Worm (Caenorhabditis elegans) whole organism, L2 larva: ENCODE measurements around the gene F40F12.3.

Experiments used
- F13H6.1 ChIP-seq: sonication (generic microtip); optimal IDR thresholded peaks from 2 replicates; lab custom pipeline; 2016; ENCODE audit warnings: missing genetic modification characterization, missing compliant biosample characterization
- R02D3.7 ChIP-seq: fragments of 150-350 bp; optimal IDR thresholded peaks from 2 replicates; lab custom pipeline; 2014; ENCODE audit warnings: missing biosample characterization, missing genetic modification characterization
- Y55F3AM.14 ChIP-seq: fragments of 200-800 bp; sonication (Bioruptor generic); optimal IDR thresholded peaks from 2 replicates; lab custom pipeline; 2018; ENCODE audit warnings: mild to moderate bottlenecking, missing genetic modification characterization, missing compliant biosample characterization
- ZK546.5 ChIP-seq: sonication (generic microtip); optimal IDR thresholded peaks from 2 replicates; lab custom pipeline; 2017; ENCODE audit warnings: missing biosample characterization, missing genetic modification characterization
- alr-1 ChIP-seq: fragments of 150-350 bp; optimal IDR thresholded peaks from 2 replicates; lab custom pipeline; 2014; ENCODE audit warnings: missing biosample characterization, missing genetic modification characterization
- aly-2 ChIP-seq: fragments of 150-350 bp; optimal IDR thresholded peaks from 2 replicates; lab custom pipeline; 2014; ENCODE audit warnings: missing biosample characterization, missing genetic modification characterization
- ceh-16 ChIP-seq: fragments of 150-350 bp; optimal IDR thresholded peaks from 2 replicates; lab custom pipeline; 2014; ENCODE audit warnings: missing biosample characterization, missing genetic modification characterization
- crh-2 ChIP-seq: sonication (generic microtip); optimal IDR thresholded peaks from 2 replicates; lab custom pipeline; 2017; ENCODE audit warnings: missing biosample characterization, missing genetic modification characterization
- dmd-4 ChIP-seq: sonication (generic microtip); optimal IDR thresholded peaks from 2 replicates; lab custom pipeline; 2017; ENCODE audit warnings: missing biosample characterization, missing genetic modification characterization
- egl-27 ChIP-seq: sonication (generic microtip); optimal IDR thresholded peaks from 3 replicates; lab custom pipeline; 2017; ENCODE audit warnings: missing biosample characterization, missing genetic modification reagents, missing genetic modification characterization
- elt-1 ChIP-seq: fragments of 150-350 bp; optimal IDR thresholded peaks from 2 replicates; lab custom pipeline; 2014; ENCODE audit warnings: missing biosample characterization, missing genetic modification characterization
- elt-3 ChIP-seq: sonication (generic microtip); optimal IDR thresholded peaks from 2 replicates; lab custom pipeline; 2017; ENCODE audit warnings: missing biosample characterization, missing genetic modification characterization
- fos-1 ChIP-seq: fragments of 150-350 bp; optimal IDR thresholded peaks from 2 replicates; lab custom pipeline; 2014; ENCODE audit warnings: missing biosample characterization, missing genetic modification characterization
- gmeb-1 ChIP-seq: fragments of 150-350 bp; optimal IDR thresholded peaks from 2 replicates; lab custom pipeline; 2014; ENCODE audit warnings: missing biosample characterization, missing genetic modification characterization
- lin-11 ChIP-seq: fragments of 150-350 bp; sonication (generic microtip); optimal IDR thresholded peaks from 2 replicates; lab custom pipeline; 2014; ENCODE audit warnings: missing biosample characterization, missing genetic modification characterization, inconsistent platforms, mixed read lengths
- lin-13 ChIP-seq: fragments of 150-350 bp; optimal IDR thresholded peaks from 2 replicates; lab custom pipeline; 2014; ENCODE audit warnings: missing biosample characterization, missing genetic modification reagents, missing genetic modification characterization
- lin-39 ChIP-seq: fragments of 150-350 bp; optimal IDR thresholded peaks from 2 replicates; lab custom pipeline; 2014; ENCODE audit warnings: missing biosample characterization, missing genetic modification reagents, missing genetic modification characterization
- mab-5 ChIP-seq: fragments of 150-350 bp; optimal IDR thresholded peaks from 2 replicates; lab custom pipeline; 2014; ENCODE audit warnings: missing biosample characterization, missing genetic modification characterization
- mbf-1 ChIP-seq: sonication (generic microtip); optimal IDR thresholded peaks from 2 replicates; lab custom pipeline; 2017; ENCODE audit warnings: missing biosample characterization, missing genetic modification characterization
- mdl-1 ChIP-seq, 2 experiments: fragments of 150-350 bp in 1 of 2; sonication (generic microtip) in 1 of 2; optimal IDR thresholded peaks; 2 replicates each; lab custom pipeline; 2017; ENCODE audit warnings: missing biosample characterization in 2 of 2, missing genetic modification characterization in 2 of 2
- nhr-10 ChIP-seq: sonication (generic microtip); optimal IDR thresholded peaks from 2 replicates; lab custom pipeline; 2017; ENCODE audit warnings: missing biosample characterization, missing genetic modification characterization
- nhr-12 ChIP-seq: fragments of 150-350 bp; optimal IDR thresholded peaks from 2 replicates; lab custom pipeline; 2014; ENCODE audit warnings: missing biosample characterization, missing genetic modification characterization
- nhr-129 ChIP-seq: fragments of 150-350 bp; optimal IDR thresholded peaks from 2 replicates; lab custom pipeline; 2014; ENCODE audit warnings: missing biosample characterization, missing genetic modification characterization
- nhr-21 ChIP-seq: fragments of 150-350 bp; optimal IDR thresholded peaks from 2 replicates; lab custom pipeline; 2014; ENCODE audit warnings: missing biosample characterization, missing genetic modification characterization
- nhr-23 ChIP-seq: fragments of 150-350 bp; optimal IDR thresholded peaks from 2 replicates; lab custom pipeline; 2014; ENCODE audit warnings: missing biosample characterization, missing genetic modification reagents, missing genetic modification characterization
- nhr-25 ChIP-seq: fragments of 150-350 bp; sonication (generic microtip); optimal IDR thresholded peaks from 3 replicates; lab custom pipeline; 2014; ENCODE audit warnings: missing biosample characterization, missing genetic modification characterization
- nhr-6 ChIP-seq: fragments of 150-350 bp; optimal IDR thresholded peaks from 2 replicates; lab custom pipeline; 2014; ENCODE audit warnings: missing biosample characterization, missing genetic modification characterization
- nhr-77 ChIP-seq: fragments of 150-350 bp; optimal IDR thresholded peaks from 2 replicates; lab custom pipeline; 2014; ENCODE audit warnings: missing biosample characterization, missing genetic modification characterization
- peb-1 ChIP-seq: fragments of 150-350 bp; optimal IDR thresholded peaks from 2 replicates; lab custom pipeline; 2014; ENCODE audit warnings: missing biosample characterization, missing genetic modification characterization
- sem-4 ChIP-seq: fragments of 150-350 bp; optimal IDR thresholded peaks from 2 replicates; lab custom pipeline; 2014; ENCODE audit warnings: missing biosample characterization, missing genetic modification reagents, missing genetic modification characterization
- sma-3 ChIP-seq: sonication (generic microtip); optimal IDR thresholded peaks from 2 replicates; lab custom pipeline; 2016; ENCODE audit warnings: missing genetic modification reagents, missing genetic modification characterization, missing compliant biosample characterization
- unc-39 ChIP-seq: fragments of 150-350 bp; optimal IDR thresholded peaks from 2 replicates; lab custom pipeline; 2014; ENCODE audit warnings: missing biosample characterization, missing genetic modification characterization
- ztf-1 ChIP-seq: fragments of 200-800 bp; sonication (Bioruptor generic); conservative IDR thresholded peaks from 2 replicates; pipeline ENCODE4 v1.3.6; 2022; ENCODE audit warnings: missing genetic modification characterization, missing compliant biosample characterization
- ztf-4 ChIP-seq: fragments of 150-350 bp; optimal IDR thresholded peaks from 2 replicates; lab custom pipeline; 2014; ENCODE audit warnings: missing biosample characterization, missing genetic modification characterization

The F40F12.3 gene

DNA sequence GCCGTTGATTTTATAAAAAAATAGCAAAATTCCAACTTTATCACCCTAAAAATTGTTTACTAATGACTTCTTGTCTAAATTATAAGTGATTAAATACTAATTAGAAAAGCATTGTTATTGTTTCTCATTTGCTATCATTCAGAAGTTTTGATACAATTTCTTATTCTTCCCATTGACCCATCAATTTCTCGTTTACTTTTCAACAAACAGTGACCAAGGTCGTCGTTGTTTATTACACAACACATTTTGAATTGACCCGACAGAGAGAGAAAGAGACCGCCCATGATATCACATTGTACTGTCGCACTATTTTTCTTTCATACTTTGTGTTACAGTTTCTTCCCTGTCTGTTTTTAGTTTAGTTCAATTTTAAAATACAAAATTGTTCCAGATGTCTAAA is 6.7 kb upstream of the F40F12.3 start, which contains the start of gene ttr-2:
Gene ttr-2, plus strand, starts transcription at position 392 of the 400 bp plus-strand sequence.
- TF ChIP-seq unc-39 (no peak), sem-4 (tag; lab: Kevin White, UChicago) (no peak), fos-1 (peak; percentile 54), nhr-77 (tag; lab: Kevin White, UChicago) (no peak), nhr-25 (tag; lab: Kevin White, UChicago) (peak; percentile 67), crh-2 (tag; lab: Kevin White, UChicago) (peak; percentile 27), lin-13 (GFP tag; lab: Kevin White, UChicago) (no peak), nhr-12 (tag; lab: Kevin White, UChicago) (no peak)
- TF ChIP-seq, all 48 proteins: peak for 3

DNA sequence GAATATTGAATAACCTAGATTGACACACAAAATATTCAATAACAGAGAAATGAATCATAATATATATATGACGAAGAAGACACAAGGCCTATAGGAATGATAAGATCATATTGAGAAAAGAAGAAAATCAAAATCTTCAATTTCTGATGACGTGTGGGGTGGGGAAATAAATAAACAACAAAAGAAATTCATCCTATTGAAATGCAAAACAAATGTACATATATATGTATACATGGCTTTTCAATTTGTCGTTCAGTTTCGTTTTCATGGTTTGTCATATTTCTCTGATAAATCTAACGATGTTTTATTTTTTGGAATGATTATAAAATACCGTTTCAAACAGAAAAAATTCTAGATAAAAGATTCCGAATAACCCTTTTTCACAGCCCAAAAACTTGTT is 6.0 kb upstream of the F40F12.3 start, which contains the start of gene ttr-3:
Gene ttr-3, minus strand, starts transcription at position 101 of the 400 bp plus-strand sequence.
- TF ChIP-seq nhr-129 (tag; lab: Kevin White, UChicago) (no peak), sma-3 (GFP tag; lab: Kevin White, UChicago) (peak; percentile 1)

DNA sequence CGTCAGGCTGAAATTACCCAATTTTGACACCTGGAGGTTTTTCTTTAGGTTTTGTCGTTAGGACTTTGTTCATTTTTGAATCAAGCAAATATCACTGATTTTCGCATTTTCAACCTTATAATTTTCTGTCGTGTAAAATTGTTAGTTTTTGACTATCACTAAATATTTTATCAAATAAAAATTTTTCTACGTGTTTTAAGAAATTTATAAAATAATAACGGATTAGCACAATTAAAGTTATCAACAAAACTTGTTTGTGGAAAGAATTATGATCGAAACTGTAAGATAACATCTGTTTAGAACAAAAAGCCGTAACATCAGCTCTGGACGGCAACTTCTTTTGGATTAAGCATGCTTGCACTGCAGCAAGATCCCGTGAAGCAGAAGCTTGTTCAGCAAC is 2.2 kb upstream of the F40F12.3 start, which contains the start of gene cbp-2:
Gene cbp-2, plus strand, starts transcription at position 301 of the 400 bp plus-strand sequence.
- TF ChIP-seq F13H6.1 (tag; lab: Kevin White, UChicago) (no peak), nhr-10 (tag; lab: Kevin White, UChicago) (no peak), aly-2 (tag; lab: Kevin White, UChicago) (no peak), lin-39 (tag; lab: Kevin White, UChicago) (no peak), ztf-1 (GFP tag; lab: Robert Waterston, UW) (no peak), elt-1 (tag; lab: Kevin White, UChicago) (no peak), ztf-4 (no peak), fos-1 (no peak), peb-1 (tag; lab: Kevin White, UChicago) (no peak), ZK546.5 (tag; lab: Kevin White, UChicago) (no peak), dmd-4 (no peak), Y55F3AM.14 (GFP tag; lab: Kevin White, UChicago) (no peak), lin-13 (GFP tag; lab: Kevin White, UChicago) (no peak)

DNA sequence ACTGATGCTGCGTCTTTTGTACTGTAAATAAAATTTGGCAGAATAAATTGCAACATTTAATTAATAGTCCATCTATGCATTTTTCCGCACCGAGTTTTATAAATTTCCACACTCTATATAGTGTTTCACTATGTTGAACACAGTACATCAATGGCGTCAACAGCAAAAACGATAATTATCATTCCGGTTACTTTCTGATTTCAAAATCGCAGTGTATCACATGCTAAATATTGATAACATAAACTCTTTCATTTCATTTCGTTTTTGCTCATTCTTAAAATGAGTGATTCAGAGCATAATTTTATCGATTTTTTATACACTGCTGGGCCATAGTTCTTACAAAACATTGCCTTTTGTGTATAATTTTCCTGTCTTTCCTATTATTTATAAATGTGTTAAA is 1.6 kb upstream of the F40F12.3 start:
- TF ChIP-seq gmeb-1 (peak; percentile 17), fos-1 (peak; percentile 66), nhr-6 (tag; lab: Kevin White, UChicago) (no peak)

DNA sequence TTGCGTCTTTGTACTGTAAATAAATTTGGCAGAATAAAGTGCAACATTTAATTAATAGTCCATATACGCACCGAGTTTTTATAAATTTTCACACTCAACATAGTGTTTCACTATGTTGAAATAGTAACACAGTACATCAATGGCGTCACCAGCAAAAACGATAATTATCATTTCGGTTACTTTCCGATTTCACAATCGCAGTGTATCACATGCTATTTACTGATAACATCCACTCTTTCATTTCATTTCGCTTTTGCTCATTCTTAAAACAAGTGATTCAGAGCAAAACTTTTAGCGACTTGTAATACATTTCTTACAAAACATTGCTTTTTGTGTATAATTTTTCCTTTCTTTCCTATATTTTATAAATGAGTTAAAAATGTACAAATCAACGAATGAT is 6.9 kb downstream of the F40F12.3 start, which contains the start of gene cbp-3:
Gene cbp-3, plus strand, starts transcription at position 272 of the 400 bp plus-strand sequence.
- TF ChIP-seq fos-1, result peak; percentile 90
- TF ChIP-seq ztf-1 (GFP tag; lab: Robert Waterston, UW), result no peak
- TF ChIP-seq nhr-23 (tag; lab: Kevin White, UChicago), result no peak
- TF ChIP-seq crh-2 (tag; lab: Kevin White, UChicago), result peak; percentile 1
- no peak for TF ChIP-seq ztf-4
- TF ChIP-seq F13H6.1 (tag; lab: Kevin White, UChicago), result no peak
- no peak for TF ChIP-seq nhr-21
- no peak for TF ChIP-seq gmeb-1
- TF ChIP-seq nhr-129 (tag; lab: Kevin White, UChicago), result peak; percentile 5
- no peak for TF ChIP-seq mbf-1 (tag; lab: Kevin White, UChicago)
- no peak for TF ChIP-seq nhr-10 (tag; lab: Kevin White, UChicago)

DNA sequence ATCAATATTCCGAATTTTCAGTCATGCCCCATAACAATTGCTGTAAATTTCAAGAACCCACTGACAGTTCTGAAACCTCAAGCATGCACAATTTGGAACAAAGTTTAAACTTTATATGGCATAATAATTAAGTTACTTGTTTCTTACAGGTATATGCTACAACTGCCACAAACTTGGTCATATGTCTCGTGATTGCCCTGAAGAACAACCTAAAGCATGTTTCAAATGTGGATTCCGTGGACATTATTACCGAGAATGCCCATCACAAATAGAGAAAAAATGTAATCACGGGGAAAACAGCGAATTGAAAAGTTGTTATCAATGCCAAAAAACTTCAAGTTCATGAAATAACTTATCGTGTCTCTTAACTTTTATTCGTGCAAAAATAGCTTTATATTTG is 7.7 kb downstream of the F40F12.3 start:
- TF ChIP-seq mab-5 (tag; lab: Kevin White, UChicago) (no peak), mdl-1 (tag; optimal IDR thresholded peaks at IDR 0.05; lab: Kevin White, UChicago) (no peak), nhr-129 (tag; lab: Kevin White, UChicago) (no peak), elt-3 (tag; lab: Kevin White, UChicago) (no peak), R02D3.7 (tag; lab: Kevin White, UChicago) (no peak), ztf-4 (no peak), sem-4 (tag; lab: Kevin White, UChicago) (no peak), egl-27 (tag; lab: Kevin White, UChicago) (no peak), dmd-4 (no peak), sma-3 (GFP tag; lab: Kevin White, UChicago) (no peak), nhr-25 (tag; lab: Kevin White, UChicago) (no peak), fos-1 (no peak), gmeb-1 (no peak), ceh-16 (tag; lab: Kevin White, UChicago) (no peak), alr-1 (tag; lab: Kevin White, UChicago) (no peak), nhr-21 (no peak), lin-11 (tag; lab: Kevin White, UChicago) (no peak)
